Fruit fly (Drosophila melanogaster) whole organism, embryonic: ENCODE measurements around the gene CG33510.

Experiments used
- Adf1 ChIP-seq: fragments of 200-800 bp; sonication (Bioruptor generic); IDR thresholded peaks from 2 replicates; pipeline ENCODE4 v1.3.6; 2022; ENCODE audit warnings: missing biosample characterization, missing genetic modification characterization
- Aef1 ChIP-seq: fragments of 200-800 bp; sonication (Bioruptor generic); IDR thresholded peaks from 3 replicates; pipeline ENCODE4 v1.3.6; 2022; ENCODE audit warnings: missing biosample characterization, missing genetic modification characterization
- Atf6 ChIP-seq: fragments of 200-800 bp; sonication (Bioruptor generic); IDR thresholded peaks from 2 replicates; pipeline ENCODE4 v1.3.6; 2022; ENCODE audit warnings: missing biosample characterization, missing genetic modification characterization
- B-H1 ChIP-seq: fragments of 200-800 bp; sonication (Bioruptor generic); IDR thresholded peaks from 3 replicates; pipeline ENCODE4 v1.3.6; 2022; ENCODE audit warnings: missing biosample characterization, missing genetic modification characterization
- CG10543 ChIP-seq: fragments of 200-800 bp; sonication (Bioruptor generic); optimal IDR thresholded peaks from 3 replicates; lab custom pipeline; 2017; ENCODE audit warnings: missing biosample characterization, mild to moderate bottlenecking, missing genetic modification characterization, moderate library complexity
- CG1233 ChIP-seq: fragments of 200-800 bp; sonication (Bioruptor generic); optimal IDR thresholded peaks from 4 replicates; lab custom pipeline; 2018; ENCODE audit warnings: missing biosample characterization, mild to moderate bottlenecking, missing genetic modification characterization
- CG12659 ChIP-seq: fragments of 200-800 bp; sonication (Bioruptor generic); optimal IDR thresholded peaks from 3 replicates; lab custom pipeline; 2017; ENCODE audit warnings: mild to moderate bottlenecking, missing biosample characterization, missing genetic modification reagents, missing genetic modification characterization
- CG14965 ChIP-seq: fragments of 200-800 bp; sonication (Bioruptor generic); optimal IDR thresholded peaks from 2 replicates; lab custom pipeline; 2016; ENCODE audit warnings: missing biosample characterization, missing genetic modification characterization, borderline replicate concordance
- CG1529 ChIP-seq: fragments of 200-800 bp; sonication (Bioruptor generic); optimal IDR thresholded peaks from 3 replicates; lab custom pipeline; 2018; ENCODE audit warnings: missing biosample characterization, missing genetic modification characterization
- CG15696 ChIP-seq: fragments of 200-800 bp; sonication (Bioruptor generic); optimal IDR thresholded peaks from 2 replicates; lab custom pipeline; 2019; ENCODE audit warnings: missing biosample characterization, mild to moderate bottlenecking, missing genetic modification characterization, moderate library complexity
- CG17612 ChIP-seq: fragments of 200-800 bp; sonication (Bioruptor generic); IDR thresholded peaks from 2 replicates; pipeline ENCODE4 v1.3.6; 2022; ENCODE audit warnings: missing biosample characterization, missing genetic modification characterization
- CG18476 ChIP-seq: fragments of 200-800 bp; sonication (Bioruptor generic); optimal IDR thresholded peaks from 2 replicates; lab custom pipeline; 2016; ENCODE audit warnings: missing biosample characterization, mild to moderate bottlenecking, missing genetic modification characterization
- CG2116 ChIP-seq: fragments of 200-800 bp; sonication (Bioruptor generic); optimal IDR thresholded peaks from 3 replicates; lab custom pipeline; 2018; ENCODE audit warnings: missing biosample characterization, mild to moderate bottlenecking, missing genetic modification characterization
- CG2199 ChIP-seq: fragments of 200-800 bp; sonication (Bioruptor generic); IDR thresholded peaks from 3 replicates; pipeline ENCODE4 v1.3.6; 2022; ENCODE audit warnings: missing biosample characterization, missing genetic modification characterization
- CG3065 ChIP-seq: fragments of 200-800 bp; sonication (Bioruptor generic); optimal IDR thresholded peaks from 2 replicates; lab custom pipeline; 2016; ENCODE audit warnings: missing biosample characterization, missing genetic modification characterization
- CG4282 ChIP-seq: fragments of 200-800 bp; sonication (Bioruptor generic); optimal IDR thresholded peaks from 2 replicates; lab custom pipeline; 2016; ENCODE audit warnings: missing biosample characterization, missing genetic modification characterization
- CG6254 ChIP-seq: fragments of 200-800 bp; sonication (Bioruptor generic); optimal IDR thresholded peaks from 3 replicates; lab custom pipeline; 2017; ENCODE audit warnings: mild to moderate bottlenecking, missing biosample characterization, missing genetic modification reagents, missing genetic modification characterization
- CG7987 ChIP-seq: fragments of 200-800 bp; sonication (Bioruptor generic); optimal IDR thresholded peaks from 2 replicates; lab custom pipeline; 2018; ENCODE audit warnings: missing biosample characterization, mild to moderate bottlenecking, missing genetic modification characterization, moderate library complexity
- D19B ChIP-seq: fragments of 200-800 bp; sonication (Bioruptor generic); optimal IDR thresholded peaks from 2 replicates; lab custom pipeline; 2017; ENCODE audit warnings: missing biosample characterization, mild to moderate bottlenecking, missing genetic modification characterization
- E2f2 ChIP-seq: fragments of 200-800 bp; sonication (Bioruptor generic); IDR thresholded peaks from 2 replicates; pipeline ENCODE4 v1.3.6; 2022; ENCODE audit warnings: missing biosample characterization, missing genetic modification characterization
- Eip74EF ChIP-seq, 2 experiments: fragments of 200-800 bp in 1 of 2; fragments of >200 bp in 1 of 2; sonication (Bioruptor generic) in 1 of 2; optimal IDR thresholded peaks; 2 replicates each; lab custom pipeline; 2017 to 2019; ENCODE audit warnings: missing biosample characterization in 2 of 2, missing genetic modification characterization in 2 of 2, mild to moderate bottlenecking in 1 of 2, moderate library complexity in 1 of 2
- Fer2 ChIP-seq: fragments of 200-800 bp; sonication (Bioruptor generic); optimal IDR thresholded peaks from 2 replicates; lab custom pipeline; 2018; ENCODE audit warnings: missing biosample characterization, mild to moderate bottlenecking, missing genetic modification characterization, moderate library complexity
- Hr3 ChIP-seq: fragments of 200-800 bp; sonication (Bioruptor generic); optimal IDR thresholded peaks from 3 replicates; lab custom pipeline; 2016; ENCODE audit warnings: missing biosample characterization, missing genetic modification characterization
- Max ChIP-seq: fragments of 200-800 bp; sonication (Bioruptor generic); optimal IDR thresholded peaks from 2 replicates; lab custom pipeline; 2016; ENCODE audit warnings: missing biosample characterization, mild to moderate bottlenecking, missing genetic modification characterization
- NC2α ChIP-seq: fragments of 200-800 bp; sonication (Bioruptor generic); optimal IDR thresholded peaks from 2 replicates; lab custom pipeline; 2016; ENCODE audit warnings: missing biosample characterization, missing genetic modification characterization
- Rfx ChIP-seq: fragments of 200-800 bp; sonication (Bioruptor generic); IDR thresholded peaks from 2 replicates; pipeline ENCODE4 v1.3.6; 2022; ENCODE audit warnings: missing biosample characterization, missing genetic modification characterization
- Scr ChIP-seq: fragments of 200-800 bp; sonication (Bioruptor generic); IDR thresholded peaks from 2 replicates; pipeline ENCODE4 v1.3.6; 2022; ENCODE audit warnings: missing biosample characterization, missing genetic modification characterization; ENCODE audit not compliant: partially characterized antibody
- Ssrp ChIP-seq: fragments of 200-800 bp; sonication (Bioruptor generic); optimal IDR thresholded peaks from 2 replicates; lab custom pipeline; 2018; ENCODE audit warnings: missing biosample characterization, mild to moderate bottlenecking, missing genetic modification characterization, moderate library complexity
- Tbp ChIP-seq: fragments of >200 bp; optimal IDR thresholded peaks from 2 replicates; lab custom pipeline; 2018; ENCODE audit warnings: missing biosample characterization, missing genetic modification characterization
- Vsx1 ChIP-seq: fragments of 200-800 bp; sonication (Bioruptor generic); optimal IDR thresholded peaks from 2 replicates; lab custom pipeline; 2017; ENCODE audit warnings: missing biosample characterization, mild to moderate bottlenecking, missing genetic modification characterization, missing genetic modification reagents
- bigmax ChIP-seq: fragments of 200-800 bp; sonication (Bioruptor generic); optimal IDR thresholded peaks from 2 replicates; lab custom pipeline; 2018; ENCODE audit warnings: missing biosample characterization, mild to moderate bottlenecking, missing genetic modification characterization
- br ChIP-seq: fragments of >200 bp; optimal IDR thresholded peaks from 2 replicates; lab custom pipeline; 2017
- chif ChIP-seq, 2 experiments: fragments of 200-800 bp; sonication (Bioruptor generic); optimal IDR thresholded peaks; 3 replicates each; lab custom pipeline; 2016; ENCODE audit warnings: missing biosample characterization in 2 of 2, missing genetic modification characterization in 2 of 2
- corto ChIP-seq: fragments of 200-800 bp; sonication (Bioruptor generic); optimal IDR thresholded peaks from 2 replicates; lab custom pipeline; 2016; ENCODE audit warnings: missing biosample characterization, mild to moderate bottlenecking, missing genetic modification characterization, moderate library complexity
- crol ChIP-seq: fragments of 200-800 bp; sonication (Bioruptor generic); IDR thresholded peaks from 2 replicates; pipeline ENCODE4 v1.3.6; 2022; ENCODE audit warnings: missing biosample characterization, missing genetic modification characterization
- crp ChIP-seq, 2 experiments: fragments of 200-800 bp; sonication (Bioruptor generic); optimal IDR thresholded peaks; 2 replicates in 1 of 2; 3 replicates in 1 of 2; lab custom pipeline; 2017; ENCODE audit warnings: missing biosample characterization in 2 of 2, missing genetic modification characterization in 2 of 2, mild to moderate bottlenecking in 1 of 2, moderate library complexity in 1 of 2
- danr ChIP-seq: fragments of 200-800 bp; sonication (Bioruptor generic); IDR thresholded peaks from 2 replicates; pipeline ENCODE4 v1.3.6; 2022; ENCODE audit warnings: missing biosample characterization, missing genetic modification characterization
- ems ChIP-seq: fragments of 200-800 bp; sonication (Bioruptor generic); optimal IDR thresholded peaks from 3 replicates; lab custom pipeline; 2016; ENCODE audit warnings: missing biosample characterization, missing genetic modification characterization
- esg ChIP-seq: fragments of 200-800 bp; sonication (Bioruptor generic); conservative IDR thresholded peaks from 2 replicates; pipeline ENCODE4 v1.3.6; 2022; ENCODE audit warnings: missing biosample characterization, missing genetic modification characterization
- gfzf ChIP-seq: fragments of 200-800 bp; sonication (Bioruptor generic); optimal IDR thresholded peaks from 2 replicates; lab custom pipeline; 2016; ENCODE audit warnings: missing biosample characterization, mild to moderate bottlenecking, missing genetic modification characterization, moderate library complexity
- kah ChIP-seq: fragments of 200-800 bp; sonication (Bioruptor generic); optimal IDR thresholded peaks from 2 replicates; lab custom pipeline; 2018; ENCODE audit warnings: missing biosample characterization, mild to moderate bottlenecking, missing genetic modification characterization
- pfk ChIP-seq: fragments of 200-800 bp; sonication (Bioruptor generic); optimal IDR thresholded peaks from 2 replicates; lab custom pipeline; 2018; ENCODE audit warnings: missing biosample characterization, mild to moderate bottlenecking, missing genetic modification characterization, moderate library complexity
- psq ChIP-seq: fragments of 200-800 bp; sonication (Bioruptor generic); optimal IDR thresholded peaks from 2 replicates; lab custom pipeline; 2017; ENCODE audit warnings: missing biosample characterization, missing genetic modification characterization
- ro ChIP-seq: fragments of 200-800 bp; sonication (Bioruptor generic); IDR thresholded peaks from 2 replicates; pipeline ENCODE4 v1.3.6; 2022; ENCODE audit warnings: missing biosample characterization, missing genetic modification characterization
- slbo ChIP-seq: fragments of 200-800 bp; sonication (Bioruptor generic); IDR thresholded peaks from 2 replicates; pipeline ENCODE4 v1.3.6; 2022; ENCODE audit warnings: missing biosample characterization, missing genetic modification characterization
- sug ChIP-seq: fragments of 200-800 bp; optimal IDR thresholded peaks from 2 replicates; lab custom pipeline; 2019; ENCODE audit warnings: missing biosample characterization, mild to moderate bottlenecking, missing genetic modification characterization, moderate library complexity
- tll ChIP-seq, 2 experiments: fragments of 200-800 bp in 1 of 2; fragments of >200 bp in 1 of 2; sonication (Bioruptor generic) in 1 of 2; optimal IDR thresholded peaks; 2 replicates each; lab custom pipeline; 2017 to 2019; ENCODE audit warnings: missing biosample characterization in 2 of 2, missing genetic modification characterization in 2 of 2, mild to moderate bottlenecking in 1 of 2, moderate library complexity in 1 of 2
- vnd ChIP-seq: fragments of 200-800 bp; sonication (Bioruptor generic); IDR thresholded peaks from 3 replicates; pipeline ENCODE4 v1.3.6; 2022; ENCODE audit warnings: missing biosample characterization, missing genetic modification characterization; ENCODE audit not compliant: partially characterized antibody
- wor ChIP-seq: fragments of 200-800 bp; sonication (Bioruptor generic); IDR thresholded peaks from 2 replicates; pipeline ENCODE4 v1.3.6; 2022; ENCODE audit warnings: missing biosample characterization, missing genetic modification characterization
- zf30C ChIP-seq: fragments of 200-800 bp; sonication (Bioruptor generic); optimal IDR thresholded peaks from 3 replicates; lab custom pipeline; 2018; ENCODE audit warnings: missing biosample characterization, mild to moderate bottlenecking, missing genetic modification characterization

Gene CG33510

DNA sequence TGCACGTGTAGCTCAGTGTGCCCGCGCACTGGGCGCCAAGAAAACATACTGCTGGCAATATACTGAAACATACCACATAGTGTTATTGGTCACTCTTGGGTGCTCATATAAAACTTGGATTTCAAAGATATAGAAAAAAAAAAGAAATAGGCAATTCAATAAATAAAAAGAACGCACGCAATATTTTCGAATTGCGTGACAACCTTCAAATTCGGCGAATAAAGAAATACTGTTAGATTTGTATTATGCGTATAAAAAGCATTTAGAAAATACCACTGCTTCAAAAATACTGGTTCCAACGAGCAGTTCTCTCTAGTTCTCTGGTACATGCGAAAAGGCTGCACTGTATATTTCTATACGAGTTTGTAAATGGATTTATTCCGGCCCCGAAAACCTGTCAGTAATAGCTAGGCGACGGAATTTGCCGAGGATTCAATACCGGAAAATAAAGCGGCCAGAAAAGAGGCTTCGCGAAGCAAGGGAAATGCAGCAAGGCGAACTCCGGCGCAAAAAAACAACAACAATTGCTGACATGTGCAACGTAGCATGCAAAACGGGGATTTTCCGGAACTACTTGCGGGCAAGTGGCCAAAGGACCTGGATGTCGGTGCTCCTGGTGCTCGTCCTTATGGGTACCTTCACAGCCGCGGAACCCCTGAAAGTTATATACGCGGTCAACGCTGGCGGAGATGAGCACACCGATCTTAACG, 18.4 kb upstream of the CG33510 start, which contains the start of gene CG9257 (continued):
- TF ChIP-seq CG6254 (no peak), zf30C (no peak), Scr (GFP tag; lab: Robert Waterston, UW) (no peak), CG4282 (GFP tag; lab: Kevin White, UChicago) (no peak), Ssrp (tag; lab: Kevin White, UChicago) (no peak), CG7987 (no peak), br (no peak), gfzf (GFP tag; lab: Kevin White, UChicago) (peak; percentile 84), D19B (GFP tag; lab: Kevin White, UChicago) (no peak), B-H1 (GFP tag; lab: Robert Waterston, UW) (no peak), CG12659 (GFP tag; lab: Kevin White, UChicago) (peak; percentile 65), pfk (GFP tag; lab: Kevin White, UChicago) (no peak), CG18476 (no peak), sug (tag; lab: Kevin White, UChicago) (no peak), E2f2 (GFP tag; lab: Robert Waterston, UW) (peak; percentile 62), crp (GFP tag; optimal IDR thresholded peaks at IDR 0.05; lab: Kevin White, UChicago) (no peak), Tbp (GFP tag; lab: Kevin White, UChicago) (no peak), NC2α (no peak), CG14965 (GFP tag; lab: Kevin White, UChicago) (no peak), ems (GFP tag; lab: Kevin White, UChicago) (no peak), vnd (GFP tag; lab: Robert Waterston, UW) (no peak), Aef1 (GFP tag; lab: Robert Waterston, UW) (no peak), Vsx1 (no peak), esg (no peak), Hr3 (GFP tag; lab: Kevin White, UChicago) (no peak), wor (no peak), corto (GFP tag; lab: Kevin White, UChicago) (no peak), CG1233 (GFP tag; lab: Kevin White, UChicago) (no peak), CG2116 (peak; percentile 36), CG15696 (tag; lab: Kevin White, UChicago) (no peak), CG17612 (GFP tag; lab: Robert Waterston, UW) (no peak), kah (no peak), crol (GFP tag; lab: Robert Waterston, UW) (no peak), Atf6 (GFP tag; lab: Robert Waterston, UW) (no peak), CG10543 (no peak), CG3065 (no peak), chif (GFP tag; optimal IDR thresholded peaks at IDR 0.05; lab: Kevin White, UChicago) (no peak), Adf1 (GFP tag; lab: Robert Waterston, UW) (no peak), Fer2 (no peak), danr (no peak), ro (GFP tag; lab: Robert Waterston, UW) (no peak), CG1529 (GFP tag; lab: Kevin White, UChicago) (no peak), bigmax (no peak), Eip74EF (GFP tag; optimal IDR thresholded peaks at IDR 0.05; lab: Kevin White, UChicago) (no peak), Max (peak; percentile 94), tll (GFP tag; optimal IDR thresholded peaks at IDR 0.05; lab: Kevin White, UChicago) (no peak), Rfx (0 out of 2 replicates have a peak, but pooled peaks have one; percentile 9), CG2199 (GFP tag; lab: Robert Waterston, UW) (no peak), slbo (GFP tag; lab: Robert Waterston, UW) (peak; percentile 16; the same call in 1 of the 2 replicates), psq (GFP tag; lab: Kevin White, UChicago) (no peak)
